Fruit fly (Drosophila melanogaster): Measurements from ENCODE around the gene CG3817.

CG3817 gene

DNA sequence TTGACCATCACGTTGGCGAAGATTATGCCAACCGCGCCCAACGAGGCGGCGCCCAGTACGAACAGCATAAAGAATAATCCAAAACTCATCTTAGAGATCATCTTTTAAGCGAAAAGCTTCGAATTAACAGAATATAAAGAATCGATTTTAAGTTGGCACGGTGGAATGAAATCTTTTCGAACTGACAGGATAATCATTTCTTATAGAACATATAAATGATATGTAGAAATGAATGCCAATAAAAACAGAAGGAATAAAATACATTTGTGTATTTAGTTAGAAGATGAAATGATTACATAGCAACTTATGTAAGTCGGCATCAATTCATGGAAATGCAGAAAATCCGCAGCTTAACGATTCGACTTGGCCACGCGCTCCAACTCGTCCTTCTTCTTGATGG is 1.6 kb downstream of the CG3817 start, which contains the start of gene VhaPPA1-2:
VhaPPA1-2 (minus strand) TSS at position 101 of the 400 bp plus-strand sequence.
- TF ChIP-seq CG18262 (tag; optimal IDR thresholded peaks at IDR 0.05): no peak
- no peak for TF ChIP-seq usp (GFP tag; optimal IDR thresholded peaks at IDR 0.05)
- TF ChIP-seq Ssrp (tag; optimal IDR thresholded peaks at IDR 0.05): no peak
- no peak for TF ChIP-seq fd64A (GFP tag; optimal IDR thresholded peaks at IDR 0.05)
- no peak for TF ChIP-seq Dek (tag; optimal IDR thresholded peaks at IDR 0.05)
- no peak for TF ChIP-seq CG3163 (GFP tag; optimal IDR thresholded peaks at IDR 0.05)
- no peak for TF ChIP-seq CG31365 (tag; optimal IDR thresholded peaks at IDR 0.05)
- TF ChIP-seq CG6272 (GFP tag; IDR thresholded peaks at IDR 0.05): no peak
- no peak for TF ChIP-seq CG1792 (GFP tag; optimal IDR thresholded peaks at IDR 0.05)
- no peak for TF ChIP-seq CG10147 (GFP tag; optimal IDR thresholded peaks at IDR 0.05)
- no peak for TF ChIP-seq CG10654 (GFP tag; optimal IDR thresholded peaks at IDR 0.05)
- TF ChIP-seq Gug (GFP tag; IDR thresholded peaks at IDR 0.05): no peak
- no peak for TF ChIP-seq maf-S (GFP tag; optimal IDR thresholded peaks at IDR 0.05)
- TF ChIP-seq CG30403 (GFP tag; optimal IDR thresholded peaks at IDR 0.05): no peak
- no peak for TF ChIP-seq vvl (GFP tag; IDR thresholded peaks at IDR 0.05)
- TF ChIP-seq ato (GFP tag; IDR thresholded peaks at IDR 0.05; ENCODE audit: partially characterized antibody): no peak

DNA sequence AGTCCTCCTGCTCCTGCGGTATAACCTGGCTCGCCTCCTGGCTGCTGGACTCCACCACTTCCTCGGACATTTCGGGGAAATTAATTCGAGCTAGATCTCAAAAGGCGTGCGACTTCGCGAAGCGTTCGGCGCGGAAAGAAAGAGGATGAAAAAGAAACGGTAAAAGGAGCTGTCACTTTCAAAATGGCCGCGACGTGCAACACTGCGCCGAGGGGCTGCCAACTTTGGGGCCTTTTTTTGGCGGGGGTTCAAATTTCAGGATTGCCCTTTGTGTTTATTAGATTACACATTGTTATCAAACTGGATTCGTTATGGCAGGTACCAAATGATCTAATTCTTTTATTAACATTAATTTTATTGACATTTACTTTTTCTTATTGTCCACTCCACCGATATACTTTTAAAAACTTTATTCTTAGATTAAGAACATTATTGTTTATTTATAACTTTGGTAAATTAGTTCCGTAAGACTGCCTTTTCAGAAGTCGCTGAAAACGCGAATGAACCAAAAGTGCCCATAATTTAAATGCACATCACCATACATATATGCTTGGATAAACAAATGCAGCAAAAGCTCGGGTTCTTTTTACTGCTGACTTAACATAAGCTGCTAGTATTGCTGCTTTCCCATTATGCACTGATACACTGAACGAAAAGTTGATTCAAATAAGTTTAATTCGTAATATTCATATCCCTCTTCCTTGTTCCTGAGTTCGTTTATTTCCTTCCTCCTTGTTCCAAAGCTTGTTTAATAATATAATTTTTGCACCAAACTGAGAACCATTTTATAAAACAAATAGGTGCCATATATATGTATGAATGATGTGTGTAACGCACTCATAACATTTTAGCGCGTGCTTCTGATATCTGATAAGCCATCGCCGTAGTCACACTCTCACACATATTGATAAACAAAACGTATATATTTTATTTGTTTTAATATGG is 3.1 kb downstream of the CG3817 start, which contains the start of gene RpS5b:
RpS5b (minus strand) TSS at position 156 of the 945 bp plus-strand sequence.
- TF ChIP-seq ewg (GFP tag; optimal IDR thresholded peaks at IDR 0.05) (no peak), wek (GFP tag; optimal IDR thresholded peaks at IDR 0.05) (no peak), gfzf (GFP tag; optimal IDR thresholded peaks at IDR 0.05) (no peak), ara (GFP tag; IDR thresholded peaks at IDR 0.05) (0 out of 2 replicates have a peak, but pooled peaks have one; percentile 9), CG14050 (GFP tag; IDR thresholded peaks at IDR 0.05) (no peak), kay (GFP tag; optimal IDR thresholded peaks at IDR 0.05) (no peak), trem (tag; optimal IDR thresholded peaks at IDR 0.05) (peak; percentile 95), ind (GFP tag; optimal IDR thresholded peaks at IDR 0.05) (no peak), Hmr (GFP tag; optimal IDR thresholded peaks at IDR 0.05) (peak; percentile 13), fu2 (GFP tag; optimal IDR thresholded peaks at IDR 0.05) (no peak), dpn (GFP tag; optimal IDR thresholded peaks at IDR 0.05) (no peak), PHDP (tag; optimal IDR thresholded peaks at IDR 0.05) (no peak), ranshi (GFP tag; IDR thresholded peaks at IDR 0.05) (no peak), Pdp1 (GFP tag; optimal IDR thresholded peaks at IDR 0.05) (peak in 1 of 2 experiments; percentile 25), Med (GFP tag) (peak; percentile 53), gsb-n (tag; optimal IDR thresholded peaks at IDR 0.05) (no peak), CG7271 (tag; optimal IDR thresholded peaks at IDR 0.05) (no peak), CG1602 (GFP tag; optimal IDR thresholded peaks at IDR 0.05) (no peak), peb (GFP tag; IDR thresholded peaks at IDR 0.05) (no peak), br (optimal IDR thresholded peaks at IDR 0.05) (no peak), Aef1 (GFP tag; IDR thresholded peaks at IDR 0.05) (no peak), CG3726 (GFP tag; IDR thresholded peaks at IDR 0.05) (no peak), gro (GFP tag; optimal IDR thresholded peaks at IDR 0.05) (no peak), sob (GFP tag; IDR thresholded peaks at IDR 0.05) (0 out of 2 replicates have a peak, but pooled peaks have one; percentile 12), CG9817 (tag; optimal IDR thresholded peaks at IDR 0.05) (no peak), lilli (GFP tag; optimal IDR thresholded peaks at IDR 0.05) (no peak), CG15514 (GFP tag; optimal IDR thresholded peaks at IDR 0.05) (peak; percentile 65), NFAT (GFP tag; IDR thresholded peaks at IDR 0.05) (no peak), dati (GFP tag; IDR thresholded peaks at IDR 0.05) (0 out of 2 replicates have a peak, but pooled peaks have one; percentile 1), CG3995 (GFP tag; optimal IDR thresholded peaks at IDR 0.05) (no peak), nau (GFP tag; optimal IDR thresholded peaks at IDR 0.05) (no peak), Asciz (GFP tag; optimal IDR thresholded peaks at IDR 0.05) (no peak), ato (GFP tag; IDR thresholded peaks at IDR 0.05; ENCODE audit: partially characterized antibody) (no peak), mld (GFP tag; IDR thresholded peaks at IDR 0.05; ENCODE audit: partially characterized antibody) (no peak)
